Worm (Caenorhabditis elegans): ENCODE data around the gene F54D5.4.
"Not testable (repeated sequence)": the region's sequence is repeated elsewhere in the genome, so short reads cannot be mapped to it uniquely, and the experiment has no call there.

F54D5.4 gene

DNA sequence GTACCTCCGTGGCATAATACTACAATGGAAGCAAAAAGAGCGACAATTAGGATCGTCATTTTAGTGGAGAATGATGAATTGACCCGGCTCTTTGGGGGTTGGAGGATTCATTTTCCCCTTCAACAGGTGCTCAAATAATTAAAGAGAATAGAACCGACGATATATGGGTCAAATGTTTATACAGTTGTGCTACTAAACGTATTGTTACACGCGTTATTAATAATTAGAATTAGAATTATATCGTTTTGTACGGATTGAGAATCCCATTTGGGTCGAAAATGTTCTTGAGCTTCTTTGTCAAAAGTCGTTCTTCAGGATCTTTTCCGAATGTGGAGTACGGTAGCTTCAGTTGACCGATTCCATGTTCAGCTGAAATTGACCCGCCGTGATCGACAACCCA lies 30.9 kb upstream of the F54D5.4 start, which contains the start of gene Y62F5A.9:
TSS of gene Y62F5A.9 (minus strand) at position 101 of the 400 bp plus-strand sequence.
- no peak for TF ChIP-seq ztf-23 (GFP tag; IDR thresholded peaks at IDR 0.05)
- TF ChIP-seq klf-2 (GFP tag; conservative IDR thresholded peaks at IDR 0.05), result no peak
- TF ChIP-seq T22C8.4 (GFP tag; IDR thresholded peaks at IDR 0.05), result no peak
- no peak for TF ChIP-seq ref-1 (GFP tag; conservative IDR thresholded peaks at IDR 0.05)
- TF ChIP-seq ztf-29 (GFP tag; IDR thresholded peaks at IDR 0.05), result no peak
- TF ChIP-seq cog-1 (tag; optimal IDR thresholded peaks at IDR 0.05), result no peak
- no peak for TF ChIP-seq flt-1 (GFP tag; IDR thresholded peaks at IDR 0.05)
- no peak for TF ChIP-seq med-1 (GFP tag; optimal IDR thresholded peaks at IDR 0.05; ENCODE audit: insufficient read depth)
- no peak for TF ChIP-seq tab-1 (GFP tag; IDR thresholded peaks at IDR 0.05)

- peak; percentile 62 for TF ChIP-seq T22C8.4 (GFP tag; IDR thresholded peaks at IDR 0.05)
- no peak for TF ChIP-seq tab-1 (GFP tag; IDR thresholded peaks at IDR 0.05)
Observed at ce11 chrII:11542385-11542784, 27.2 kb upstream of the F54D5.4 start, which contains the start of gene gtf-2E2. gtf-2E2 (minus strand) TSS chrII:11542495.

DNA sequence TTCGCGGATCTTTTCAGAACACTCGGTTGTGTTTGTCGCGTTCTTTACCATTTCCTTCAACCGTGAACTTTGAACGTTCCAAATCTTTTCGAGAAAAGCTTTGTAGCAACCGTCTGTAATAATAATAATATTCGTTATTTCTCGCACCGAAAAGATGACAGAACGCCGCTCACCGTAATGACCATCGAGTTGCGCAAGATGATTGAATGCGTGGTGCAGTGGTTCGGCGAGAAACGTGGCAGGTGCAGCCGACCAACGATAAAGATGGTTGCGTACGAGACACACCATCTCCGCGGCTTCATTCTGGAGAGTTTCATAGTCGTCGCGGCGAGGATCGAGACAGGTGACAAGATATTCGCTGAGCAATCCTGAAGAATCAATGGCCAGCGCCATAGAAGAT lies 26.7 kb upstream of the F54D5.4 start:
- TF ChIP-seq cog-1 (tag; optimal IDR thresholded peaks at IDR 0.05) (no peak), ref-1 (GFP tag; conservative IDR thresholded peaks at IDR 0.05) (no peak), tab-1 (GFP tag; IDR thresholded peaks at IDR 0.05) (no peak), T22C8.4 (GFP tag; IDR thresholded peaks at IDR 0.05) (no peak), flt-1 (GFP tag; IDR thresholded peaks at IDR 0.05) (no peak), klf-2 (GFP tag; conservative IDR thresholded peaks at IDR 0.05) (no peak), ztf-29 (GFP tag; IDR thresholded peaks at IDR 0.05) (no peak), ztf-23 (GFP tag; IDR thresholded peaks at IDR 0.05) (no peak), med-1 (GFP tag; optimal IDR thresholded peaks at IDR 0.05; ENCODE audit: insufficient read depth) (no peak)

ce11 chrII:11544714-11545113 lies 24.9 kb upstream of the F54D5.4 start, which contains the start of gene F54D5.9:
F54D5.9 (minus strand) TSS chrII:11544828.
- TF ChIP-seq med-1 (GFP tag; optimal IDR thresholded peaks at IDR 0.05; ENCODE audit: insufficient read depth) (no peak), klf-2 (GFP tag; conservative IDR thresholded peaks at IDR 0.05) (no peak), cog-1 (tag; optimal IDR thresholded peaks at IDR 0.05) (no peak), flt-1 (GFP tag; IDR thresholded peaks at IDR 0.05) (no peak), ztf-29 (GFP tag; IDR thresholded peaks at IDR 0.05) (no peak), ref-1 (GFP tag; conservative IDR thresholded peaks at IDR 0.05) (no peak), ztf-23 (GFP tag; IDR thresholded peaks at IDR 0.05) (no peak), tab-1 (GFP tag; IDR thresholded peaks at IDR 0.05) (no peak), T22C8.4 (GFP tag; IDR thresholded peaks at IDR 0.05) (no peak)

ce11 chrII:11545299-11545951 lies 24.2 kb upstream of the F54D5.4 start, which contains the start of gene dnj-13:
dnj-13 (plus strand) TSS chrII:11545701.
- TF ChIP-seq tab-1 (GFP tag; IDR thresholded peaks at IDR 0.05) (peak; percentile 49; the same call in 1 of the 2 replicates), T22C8.4 (GFP tag; IDR thresholded peaks at IDR 0.05) (peak; percentile 49; the same call in 1 of the 2 replicates), ztf-23 (GFP tag; IDR thresholded peaks at IDR 0.05) (peak; percentile 76), ref-1 (GFP tag; conservative IDR thresholded peaks at IDR 0.05) (no peak), med-1 (GFP tag; optimal IDR thresholded peaks at IDR 0.05; ENCODE audit: insufficient read depth) (no peak), flt-1 (GFP tag; IDR thresholded peaks at IDR 0.05) (peak; percentile 87), cog-1 (tag; optimal IDR thresholded peaks at IDR 0.05) (peak; percentile 88), ztf-29 (GFP tag; IDR thresholded peaks at IDR 0.05) (no peak)

DNA sequence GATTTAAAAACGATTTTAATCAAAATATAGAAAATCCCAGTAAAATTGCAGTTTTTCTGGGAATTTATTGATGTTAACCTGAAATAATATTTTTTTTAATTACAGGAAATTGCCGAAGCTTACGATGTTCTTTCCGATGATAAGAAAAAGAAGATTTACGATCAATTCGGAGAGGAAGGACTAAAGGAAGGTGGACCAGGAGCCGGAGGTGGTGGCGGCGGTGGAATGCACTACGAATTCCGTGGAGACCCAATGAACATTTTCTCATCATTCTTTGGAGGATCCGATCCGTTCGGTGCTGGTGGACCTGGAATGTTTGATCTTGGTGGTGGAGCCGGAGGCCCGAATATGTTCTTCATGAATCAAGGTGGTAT lies 23.7 kb upstream of the F54D5.4 start:
- no peak for TF ChIP-seq ref-1 (GFP tag; conservative IDR thresholded peaks at IDR 0.05)
- TF ChIP-seq ztf-29 (GFP tag; IDR thresholded peaks at IDR 0.05), result no peak
- no peak for TF ChIP-seq ztf-23 (GFP tag; IDR thresholded peaks at IDR 0.05)
- no peak for TF ChIP-seq cog-1 (tag; optimal IDR thresholded peaks at IDR 0.05)
- no peak for TF ChIP-seq flt-1 (GFP tag; IDR thresholded peaks at IDR 0.05)
- no peak for TF ChIP-seq med-1 (GFP tag; optimal IDR thresholded peaks at IDR 0.05; ENCODE audit: insufficient read depth)
- no peak for TF ChIP-seq T22C8.4 (GFP tag; IDR thresholded peaks at IDR 0.05)
- TF ChIP-seq klf-2 (GFP tag; conservative IDR thresholded peaks at IDR 0.05), result no peak
- no peak for TF ChIP-seq tab-1 (GFP tag; IDR thresholded peaks at IDR 0.05)

ce11 chrII:11547254-11547687 lies 22.3 kb upstream of the F54D5.4 start, which contains the start of gene F54D5.7:
F54D5.7 (plus strand) TSS chrII:11547517.
- no peak for TF ChIP-seq cog-1 (tag; optimal IDR thresholded peaks at IDR 0.05)
- TF ChIP-seq ztf-23 (GFP tag; IDR thresholded peaks at IDR 0.05), result no peak
- no peak for TF ChIP-seq ztf-29 (GFP tag; IDR thresholded peaks at IDR 0.05)
- 0 out of 2 replicates have a peak, but pooled peaks have one; percentile 13 for TF ChIP-seq flt-1 (GFP tag; IDR thresholded peaks at IDR 0.05)
- no peak for TF ChIP-seq T22C8.4 (GFP tag; IDR thresholded peaks at IDR 0.05)
- TF ChIP-seq ref-1 (GFP tag; conservative IDR thresholded peaks at IDR 0.05), result no peak
- no peak for TF ChIP-seq klf-2 (GFP tag; conservative IDR thresholded peaks at IDR 0.05)

DNA sequence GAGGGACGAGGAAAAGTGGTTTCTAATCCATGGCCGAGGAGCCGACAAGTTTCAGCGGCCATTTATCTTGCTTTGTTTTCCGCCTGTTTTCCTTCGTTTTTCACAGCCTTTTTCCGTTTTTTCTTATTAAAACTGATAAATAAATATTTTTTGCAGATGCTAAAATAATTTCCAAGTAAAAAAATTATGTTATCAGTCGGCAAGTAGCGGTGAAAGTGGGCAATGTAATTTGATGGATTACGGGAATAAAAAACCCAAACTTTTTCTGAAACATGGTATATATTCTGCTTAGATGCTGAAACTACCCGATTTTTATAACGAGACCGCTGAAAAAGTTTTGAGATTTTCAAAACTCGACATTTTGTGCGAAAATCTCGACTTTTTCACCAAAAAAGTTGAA lies 17.6 kb upstream of the F54D5.4 start, which contains the start of gene dhgd-1:
TSS of gene dhgd-1 (minus strand) at position 101 of the 400 bp plus-strand sequence.
- TF ChIP-seq klf-2 (GFP tag; conservative IDR thresholded peaks at IDR 0.05); ztf-29 (GFP tag; IDR thresholded peaks at IDR 0.05); tab-1 (GFP tag; IDR thresholded peaks at IDR 0.05): not testable (repeated sequence)

DNA sequence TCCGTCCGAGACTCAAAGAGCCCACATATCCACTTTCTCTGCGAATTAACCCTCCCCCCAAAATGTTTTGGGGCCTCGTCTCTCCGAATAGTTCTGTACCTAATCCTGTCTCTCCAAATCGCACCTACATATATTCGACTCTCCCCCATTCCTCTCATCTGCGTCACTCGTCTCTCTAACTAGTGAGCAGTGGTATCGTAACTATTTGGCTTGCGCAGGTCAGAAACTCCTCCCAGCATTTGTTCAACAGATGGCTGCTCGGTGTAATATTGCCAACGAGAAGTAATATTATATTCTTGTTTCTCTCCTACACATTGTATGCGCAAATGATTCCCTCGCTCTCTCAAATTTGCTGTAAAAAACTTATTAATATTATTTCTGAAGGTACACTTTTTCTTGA lies 14.0 kb upstream of the F54D5.4 start, which contains the start of gene F54D5.24:
TSS of gene F54D5.24 (plus strand) at position 316 of the 400 bp plus-strand sequence.
- TF ChIP-seq med-1 (GFP tag; optimal IDR thresholded peaks at IDR 0.05; ENCODE audit: insufficient read depth) (no peak), ztf-29 (GFP tag; IDR thresholded peaks at IDR 0.05) (peak; percentile 25; the same call in 1 of the 2 replicates)

ce11 chrII:11556338-11556737 lies 13.3 kb upstream of the F54D5.4 start, which contains the start of gene F54D5.17:
F54D5.17 (plus strand) TSS chrII:11556638.
- TF ChIP-seq tab-1 (GFP tag; IDR thresholded peaks at IDR 0.05) (no peak), cog-1 (tag; optimal IDR thresholded peaks at IDR 0.05) (no peak), flt-1 (GFP tag; IDR thresholded peaks at IDR 0.05) (no peak), klf-2 (GFP tag; conservative IDR thresholded peaks at IDR 0.05) (no peak), ref-1 (GFP tag; conservative IDR thresholded peaks at IDR 0.05) (no peak), med-1 (GFP tag; optimal IDR thresholded peaks at IDR 0.05; ENCODE audit: insufficient read depth) (no peak), ztf-23 (GFP tag; IDR thresholded peaks at IDR 0.05) (no peak)

All from whole organism, midembryonic.